Fruit fly (Drosophila melanogaster): Measurements from ENCODE around the gene CG15890.

- TF ChIP-seq CG9705 (GFP tag; optimal IDR thresholded peaks at IDR 0.05) (no peak), usp (GFP tag; optimal IDR thresholded peaks at IDR 0.05) (no peak), psq (GFP tag; optimal IDR thresholded peaks at IDR 0.05) (no peak), lola (GFP tag; optimal IDR thresholded peaks at IDR 0.05) (no peak)
These were observed 27.2 kb downstream of the CG15890 start for dm6 chrX:14738420-14738819.

Measured in whole organism, wandering third instar larva.